Worm (Caenorhabditis elegans) whole organism, L3 larva: ENCODE data around the gene T28A8.6.

Source experiments
- ZK546.5 ChIP-seq: sonication (generic microtip); optimal IDR thresholded peaks from 2 replicates; lab custom pipeline; 2017; ENCODE audit warnings: missing biosample characterization, missing genetic modification characterization
- aly-2 ChIP-seq: fragments of 150-350 bp; optimal IDR thresholded peaks from 2 replicates; lab custom pipeline; 2014; ENCODE audit warnings: missing biosample characterization, missing genetic modification characterization
- daf-12 ChIP-seq: fragments of 150-350 bp; optimal IDR thresholded peaks from 2 replicates; lab custom pipeline; 2014; ENCODE audit warnings: missing biosample characterization, missing genetic modification reagents, missing genetic modification characterization
- elt-1 ChIP-seq: fragments of 150-350 bp; optimal IDR thresholded peaks from 2 replicates; lab custom pipeline; 2014; ENCODE audit warnings: missing biosample characterization, missing genetic modification characterization
- elt-3 ChIP-seq, 3 experiments: fragments of 150-350 bp in 1 of 3; sonication (generic microtip) in 2 of 3; optimal IDR thresholded peaks; 2 replicates in 2 of 3; 4 replicates in 1 of 3; lab custom pipeline; 2014 to 2017; ENCODE audit warnings: missing biosample characterization in 3 of 3, missing genetic modification characterization in 3 of 3
- nhr-11 ChIP-seq: fragments of 150-350 bp; optimal IDR thresholded peaks from 2 replicates; lab custom pipeline; 2014; ENCODE audit warnings: missing biosample characterization, missing genetic modification characterization
- nhr-77 ChIP-seq: fragments of 150-350 bp; optimal IDR thresholded peaks from 2 replicates; lab custom pipeline; 2014; ENCODE audit warnings: missing biosample characterization, missing genetic modification characterization
- pqm-1 ChIP-seq: fragments of 150-350 bp; optimal IDR thresholded peaks from 2 replicates; lab custom pipeline; 2017; ENCODE audit warnings: missing biosample characterization, missing genetic modification characterization, inconsistent platforms
- snpc-4 ChIP-seq: fragments of 150-350 bp; optimal IDR thresholded peaks from 2 replicates; lab custom pipeline; 2014; ENCODE audit warnings: missing biosample characterization, missing genetic modification characterization
- tbx-2 ChIP-seq: sonication (generic microtip); optimal IDR thresholded peaks from 2 replicates; lab custom pipeline; 2016; ENCODE audit warnings: mild to moderate bottlenecking, missing genetic modification characterization, missing compliant biosample characterization
- unc-39 ChIP-seq: sonication (generic microtip); optimal IDR thresholded peaks from 4 replicates; lab custom pipeline; 2017; ENCODE audit warnings: missing biosample characterization, missing genetic modification characterization
- zag-1 ChIP-seq: fragments of 150-350 bp; optimal IDR thresholded peaks from 2 replicates; lab custom pipeline; 2014; ENCODE audit warnings: missing biosample characterization, missing genetic modification characterization
- ztf-11 ChIP-seq: fragments of 150-350 bp; optimal IDR thresholded peaks from 2 replicates; lab custom pipeline; 2014; ENCODE audit warnings: missing biosample characterization, missing genetic modification characterization

ce11 chrIII:13518437-13518836 lies 19.4 kb downstream of the T28A8.6 start:
- no peak for TF ChIP-seq elt-1
- no peak for TF ChIP-seq ZK546.5 (tag; lab: Kevin White, UChicago)
- no peak for TF ChIP-seq daf-12
- no peak for TF ChIP-seq snpc-4 (tag; lab: Kevin White, UChicago)
- TF ChIP-seq ztf-11 (tag; lab: Kevin White, UChicago) = no peak
- TF ChIP-seq unc-39 (tag; lab: Kevin White, UChicago) = no peak
- no peak for TF ChIP-seq nhr-11 (tag; lab: Kevin White, UChicago)
- no peak for TF ChIP-seq aly-2 (tag; lab: Kevin White, UChicago)
- TF ChIP-seq pqm-1 (tag; lab: Kevin White, UChicago) = no peak
- no peak for TF ChIP-seq tbx-2
- no peak for TF ChIP-seq zag-1 (tag; lab: Kevin White, UChicago)
- no peak for TF ChIP-seq elt-3 (tag; optimal IDR thresholded peaks at IDR 0.05; lab: Kevin White, UChicago)
- no peak for TF ChIP-seq nhr-77 (tag; lab: Kevin White, UChicago)
